Fruit fly (Drosophila melanogaster) whole organism, embryonic: Measurements from ENCODE around the gene Tnpo.

Source experiments
- Abd-B ChIP-seq: fragments of 200-800 bp; sonication (Bioruptor generic); optimal IDR thresholded peaks from 2 replicates; lab custom pipeline; 2018; ENCODE audit warnings: missing biosample characterization, mild to moderate bottlenecking, missing genetic modification characterization, moderate library complexity
- CG10209 ChIP-seq: fragments of 200-800 bp; sonication (Bioruptor generic); optimal IDR thresholded peaks from 3 replicates; lab custom pipeline; 2017; ENCODE audit warnings: missing biosample characterization, mild to moderate bottlenecking, missing genetic modification characterization, missing genetic modification reagents
- CG10321 ChIP-seq: fragments of 200-800 bp; sonication (Bioruptor generic); IDR thresholded peaks from 2 replicates; pipeline ENCODE4 v1.3.6; 2022; ENCODE audit warnings: missing biosample characterization, missing genetic modification characterization
- CG11456 ChIP-seq: fragments of 200-800 bp; sonication (Bioruptor generic); IDR thresholded peaks from 3 replicates; pipeline ENCODE4 v1.3.6; 2022; ENCODE audit warnings: missing biosample characterization, missing genetic modification characterization
- CG12391 ChIP-seq: fragments of 200-800 bp; sonication (Bioruptor generic); optimal IDR thresholded peaks from 3 replicates; lab custom pipeline; 2018; ENCODE audit warnings: missing biosample characterization, mild to moderate bottlenecking, missing genetic modification characterization, moderate library complexity
- CG13123 ChIP-seq: fragments of 200-800 bp; sonication (Bioruptor generic); optimal IDR thresholded peaks from 2 replicates; lab custom pipeline; 2016; ENCODE audit warnings: missing biosample characterization, missing genetic modification characterization
- CG14965 ChIP-seq: fragments of 200-800 bp; sonication (Bioruptor generic); optimal IDR thresholded peaks from 2 replicates; lab custom pipeline; 2016; ENCODE audit warnings: missing biosample characterization, missing genetic modification characterization, borderline replicate concordance
- CG1529 ChIP-seq: fragments of 200-800 bp; sonication (Bioruptor generic); optimal IDR thresholded peaks from 3 replicates; lab custom pipeline; 2018; ENCODE audit warnings: missing biosample characterization, missing genetic modification characterization
- CG17328 ChIP-seq: fragments of 200-800 bp; sonication (Bioruptor generic); IDR thresholded peaks from 2 replicates; pipeline ENCODE4 v1.3.6; 2022; ENCODE audit warnings: missing biosample characterization, missing genetic modification characterization
- CG18599 ChIP-seq: fragments of 200-800 bp; sonication (Bioruptor generic); optimal IDR thresholded peaks from 3 replicates; lab custom pipeline; 2017; ENCODE audit warnings: missing biosample characterization, missing genetic modification characterization, mild to moderate bottlenecking, moderate library complexity, missing genetic modification reagents
- CG2875 ChIP-seq: fragments of 200-800 bp; sonication (Bioruptor generic); optimal IDR thresholded peaks from 2 replicates; lab custom pipeline; 2017; ENCODE audit warnings: missing biosample characterization, mild to moderate bottlenecking, missing genetic modification characterization, missing genetic modification reagents
- CG3163 ChIP-seq: fragments of 200-800 bp; sonication (Bioruptor generic); optimal IDR thresholded peaks from 3 replicates; lab custom pipeline; 2016; ENCODE audit warnings: missing biosample characterization, missing genetic modification characterization
- CG3281 ChIP-seq: fragments of 200-800 bp; sonication (Bioruptor generic); optimal IDR thresholded peaks from 3 replicates; lab custom pipeline; 2017; ENCODE audit warnings: missing biosample characterization, mild to moderate bottlenecking, missing genetic modification characterization
- CG3407 ChIP-seq: fragments of 200-800 bp; sonication (Bioruptor generic); optimal IDR thresholded peaks from 2 replicates; lab custom pipeline; 2018; ENCODE audit warnings: missing biosample characterization, mild to moderate bottlenecking, missing genetic modification characterization
- CG42726 ChIP-seq: fragments of 200-800 bp; sonication (Bioruptor generic); IDR thresholded peaks from 2 replicates; pipeline ENCODE4 v1.3.6; 2022; ENCODE audit warnings: missing biosample characterization, missing genetic modification characterization; ENCODE audit not compliant: partially characterized antibody
- CG4282 ChIP-seq: fragments of 200-800 bp; sonication (Bioruptor generic); optimal IDR thresholded peaks from 2 replicates; lab custom pipeline; 2016; ENCODE audit warnings: missing biosample characterization, missing genetic modification characterization
- CG4617 ChIP-seq: fragments of 200-800 bp; sonication (Bioruptor generic); optimal IDR thresholded peaks from 3 replicates; lab custom pipeline; 2016; ENCODE audit warnings: missing biosample characterization, missing genetic modification characterization, borderline replicate concordance
- CG5953 ChIP-seq: fragments of 200-800 bp; sonication (Bioruptor generic); IDR thresholded peaks from 2 replicates; pipeline ENCODE4 v1.3.6; 2022; ENCODE audit warnings: missing biosample characterization, missing genetic modification characterization
- CG6791 ChIP-seq: fragments of 200-800 bp; sonication (Bioruptor generic); IDR thresholded peaks from 3 replicates; pipeline ENCODE4 v1.3.6; 2022; ENCODE audit warnings: missing biosample characterization, missing genetic modification characterization; ENCODE audit not compliant: partially characterized antibody
- CG7271 ChIP-seq: fragments of 200-800 bp; sonication (Bioruptor generic); optimal IDR thresholded peaks from 2 replicates; lab custom pipeline; 2018; ENCODE audit warnings: missing biosample characterization, mild to moderate bottlenecking, missing genetic modification characterization, moderate library complexity
- CG7987 ChIP-seq: fragments of 200-800 bp; sonication (Bioruptor generic); optimal IDR thresholded peaks from 2 replicates; lab custom pipeline; 2018; ENCODE audit warnings: missing biosample characterization, mild to moderate bottlenecking, missing genetic modification characterization, moderate library complexity
- CG8281 ChIP-seq: fragments of 200-800 bp; sonication (Bioruptor generic); optimal IDR thresholded peaks from 2 replicates; lab custom pipeline; 2018; ENCODE audit warnings: missing biosample characterization, mild to moderate bottlenecking, missing genetic modification characterization, moderate library complexity
- CG8388 ChIP-seq: fragments of 200-800 bp; sonication (Bioruptor generic); optimal IDR thresholded peaks from 2 replicates; lab custom pipeline; 2019; ENCODE audit warnings: missing biosample characterization, mild to moderate bottlenecking, missing genetic modification characterization, moderate library complexity
- CHES-1-like ChIP-seq: fragments of 200-800 bp; sonication (Bioruptor generic); optimal IDR thresholded peaks from 2 replicates; lab custom pipeline; 2016; ENCODE audit warnings: missing biosample characterization, missing genetic modification characterization
- CoRest ChIP-seq: fragments of 200-800 bp; sonication (Bioruptor generic); optimal IDR thresholded peaks from 3 replicates; lab custom pipeline; 2018; ENCODE audit warnings: missing biosample characterization, mild to moderate bottlenecking, missing genetic modification characterization, moderate library complexity
- Deaf1 ChIP-seq: fragments of 200-800 bp; optimal IDR thresholded peaks from 3 replicates; lab custom pipeline; 2019; ENCODE audit warnings: missing biosample characterization, mild to moderate bottlenecking, missing genetic modification characterization, moderate library complexity
- Doc2 ChIP-seq: fragments of 200-800 bp; sonication (Bioruptor generic); IDR thresholded peaks from 2 replicates; pipeline ENCODE4 v1.3.6; 2022; ENCODE audit warnings: missing biosample characterization, missing genetic modification characterization
- Dp ChIP-seq: fragments of 200-800 bp; sonication (Bioruptor generic); optimal IDR thresholded peaks from 2 replicates; lab custom pipeline; 2018; ENCODE audit warnings: missing biosample characterization, mild to moderate bottlenecking, missing genetic modification characterization, moderate library complexity
- Fer1 ChIP-seq: fragments of 200-800 bp; sonication (Bioruptor generic); optimal IDR thresholded peaks from 2 replicates; lab custom pipeline; 2017; ENCODE audit warnings: missing biosample characterization, mild to moderate bottlenecking, missing genetic modification characterization
- Gsc ChIP-seq: fragments of 200-800 bp; sonication (Bioruptor generic); IDR thresholded peaks from 2 replicates; pipeline ENCODE4 v1.3.6; 2022; ENCODE audit warnings: missing biosample characterization, missing genetic modification characterization
- Hsf ChIP-seq: fragments of 200-800 bp; sonication (Bioruptor generic); optimal IDR thresholded peaks from 3 replicates; lab custom pipeline; 2016; ENCODE audit warnings: missing biosample characterization, missing genetic modification characterization
- MTF-1 ChIP-seq: fragments of 200-800 bp; sonication (Bioruptor generic); optimal IDR thresholded peaks from 2 replicates; lab custom pipeline; 2018; ENCODE audit warnings: missing biosample characterization, mild to moderate bottlenecking, missing genetic modification characterization, borderline replicate concordance
- NfI ChIP-seq: fragments of 200-800 bp; sonication (Bioruptor generic); optimal IDR thresholded peaks from 3 replicates; lab custom pipeline; 2018; ENCODE audit warnings: missing biosample characterization, mild to moderate bottlenecking, missing genetic modification characterization, moderate library complexity
- Poxn ChIP-seq: fragments of 200-800 bp; sonication (Bioruptor generic); IDR thresholded peaks from 2 replicates; pipeline ENCODE4 v1.3.6; 2022; ENCODE audit warnings: missing biosample characterization, missing genetic modification characterization
- bowl ChIP-seq: fragments of 200-800 bp; sonication (Bioruptor generic); IDR thresholded peaks from 2 replicates; pipeline ENCODE4 v1.3.6; 2022; ENCODE audit warnings: missing biosample characterization, missing genetic modification characterization
- cg ChIP-seq: fragments of 200-800 bp; sonication (Bioruptor generic); optimal IDR thresholded peaks from 3 replicates; lab custom pipeline; 2019; ENCODE audit warnings: missing biosample characterization, mild to moderate bottlenecking, missing genetic modification characterization, moderate library complexity
- crol ChIP-seq: fragments of 200-800 bp; sonication (Bioruptor generic); IDR thresholded peaks from 2 replicates; pipeline ENCODE4 v1.3.6; 2022; ENCODE audit warnings: missing biosample characterization, missing genetic modification characterization
- crp ChIP-seq, 2 experiments: fragments of 200-800 bp; sonication (Bioruptor generic); optimal IDR thresholded peaks; 2 replicates in 1 of 2; 3 replicates in 1 of 2; lab custom pipeline; 2017; ENCODE audit warnings: missing biosample characterization in 2 of 2, missing genetic modification characterization in 2 of 2, mild to moderate bottlenecking in 1 of 2, moderate library complexity in 1 of 2
- dpn ChIP-seq, 2 experiments: fragments of 200-800 bp; sonication (Bioruptor generic); optimal IDR thresholded peaks; 3 replicates each; lab custom pipeline; 2016; ENCODE audit warnings: missing biosample characterization in 2 of 2, missing genetic modification characterization in 2 of 2
- insv ChIP-seq, 2 experiments: fragments of 200-800 bp; sonication (Bioruptor generic); optimal IDR thresholded peaks; 3 replicates each; lab custom pipeline; 2016 to 2018; ENCODE audit warnings: missing biosample characterization in 2 of 2, missing genetic modification characterization in 2 of 2
- ken ChIP-seq: fragments of 200-800 bp; sonication (Bioruptor generic); IDR thresholded peaks from 3 replicates; pipeline ENCODE4 v1.3.6; 2022; ENCODE audit warnings: missing biosample characterization, missing genetic modification characterization
- klu ChIP-seq: fragments of 200-800 bp; sonication (Bioruptor generic); IDR thresholded peaks from 2 replicates; pipeline ENCODE4 v1.3.6; 2022; ENCODE audit warnings: missing biosample characterization, missing genetic modification characterization
- lola ChIP-seq, 3 experiments: fragments of >200 bp in 2 of 3; fragments of 200-800 bp in 1 of 3; sonication (Bioruptor generic) in 1 of 3; optimal IDR thresholded peaks; 2 replicates each; lab custom pipeline; 2017 to 2019; ENCODE audit warnings: missing biosample characterization in 3 of 3, missing genetic modification characterization in 3 of 3, mild to moderate bottlenecking in 1 of 3, moderate library complexity in 1 of 3
- nom ChIP-seq: fragments of 200-800 bp; sonication (Bioruptor generic); optimal IDR thresholded peaks from 2 replicates; lab custom pipeline; 2017; ENCODE audit warnings: missing biosample characterization, missing genetic modification characterization, mild to moderate bottlenecking, moderate library complexity, missing genetic modification reagents
- onecut ChIP-seq: fragments of 200-800 bp; sonication (Bioruptor generic); IDR thresholded peaks from 2 replicates; pipeline ENCODE4 v1.3.6; 2022; ENCODE audit warnings: missing biosample characterization, missing genetic modification characterization
- sens-2 ChIP-seq: fragments of 200-800 bp; sonication (Bioruptor generic); IDR thresholded peaks from 2 replicates; pipeline ENCODE4 v1.3.6; 2022; ENCODE audit warnings: missing biosample characterization, missing genetic modification characterization
- slp2 ChIP-seq: fragments of 200-800 bp; sonication (Bioruptor generic); optimal IDR thresholded peaks from 2 replicates; lab custom pipeline; 2016; ENCODE audit warnings: missing biosample characterization, missing genetic modification characterization
- tna ChIP-seq: fragments of 200-800 bp; sonication (Bioruptor generic); IDR thresholded peaks from 2 replicates; pipeline ENCODE4 v1.3.6; 2022; ENCODE audit warnings: missing biosample characterization, missing genetic modification characterization; ENCODE audit not compliant: partially characterized antibody
- unc-4 ChIP-seq: fragments of 200-800 bp; sonication (Bioruptor generic); IDR thresholded peaks from 2 replicates; pipeline ENCODE4 v1.3.6; 2022; ENCODE audit warnings: missing biosample characterization, missing genetic modification characterization; ENCODE audit not compliant: partially characterized antibody
- z ChIP-seq: fragments of 200-800 bp; sonication (Bioruptor generic); IDR thresholded peaks from 3 replicates; pipeline ENCODE4 v1.3.6; 2022; ENCODE audit warnings: missing biosample characterization, missing genetic modification characterization

Tnpo gene

dm6 chr3L:6220187-6220586, 26.9 kb downstream of the Tnpo start, which contains the start of gene CG33946 (continued):
- TF ChIP-seq CG17328: peak; percentile 37; the same call in 1 of the 2 replicates
- TF ChIP-seq CG8388: no peak
- TF ChIP-seq sens-2 (GFP tag; lab: Robert Waterston, UW): no peak
- no peak for TF ChIP-seq CG3281 (GFP tag; lab: Kevin White, UChicago)
- no peak for TF ChIP-seq CG2875
- no peak for TF ChIP-seq CG10321
- no peak for TF ChIP-seq Abd-B (GFP tag; lab: Kevin White, UChicago)
- no peak for TF ChIP-seq MTF-1 (GFP tag; lab: Kevin White, UChicago)
- peak; percentile 21 for TF ChIP-seq NfI (GFP tag; lab: Kevin White, UChicago)
- TF ChIP-seq tna (GFP tag; lab: Robert Waterston, UW): no peak
- TF ChIP-seq CG7271 (tag; lab: Kevin White, UChicago): no peak
- TF ChIP-seq CG5953 (GFP tag; lab: Robert Waterston, UW): no peak
- TF ChIP-seq CG4617: no peak
- TF ChIP-seq Dp (GFP tag; lab: Kevin White, UChicago): no peak
- TF ChIP-seq slp2 (GFP tag; lab: Kevin White, UChicago): no peak
- peak; percentile 25 for TF ChIP-seq Hsf (GFP tag; lab: Kevin White, UChicago)
- no peak for TF ChIP-seq Doc2 (GFP tag; lab: Robert Waterston, UW)
- no peak for TF ChIP-seq CG7987 (GFP tag; lab: Kevin White, UChicago)
- no peak for TF ChIP-seq unc-4 (GFP tag; lab: Robert Waterston, UW)
- TF ChIP-seq CG6791 (GFP tag; lab: Robert Waterston, UW): no peak
- no peak for TF ChIP-seq CoRest
- TF ChIP-seq CG13123 (GFP tag; lab: Kevin White, UChicago): no peak
- 0 out of 2 replicates have a peak, but pooled peaks have one; percentile 15 for TF ChIP-seq klu
- TF ChIP-seq cg (GFP tag; lab: Kevin White, UChicago): no peak
- TF ChIP-seq CG10209 (GFP tag; lab: Kevin White, UChicago): no peak
- no peak for TF ChIP-seq nom
- no peak for TF ChIP-seq Fer1 (GFP tag; lab: Kevin White, UChicago)
- no peak for TF ChIP-seq CG3163
- no peak for TF ChIP-seq z (GFP tag; lab: Robert Waterston, UW)
- no peak for TF ChIP-seq CG8281 (tag; lab: Kevin White, UChicago)
- no peak for TF ChIP-seq crol (GFP tag; lab: Robert Waterston, UW)
- TF ChIP-seq CG11456 (GFP tag; lab: Robert Waterston, UW): peak; percentile 61; the same call in 1 of the 3 replicates
- no peak for TF ChIP-seq CG3407
- no peak for TF ChIP-seq CG42726
- TF ChIP-seq Gsc (GFP tag; lab: Robert Waterston, UW): no peak
- TF ChIP-seq Deaf1: no peak
- TF ChIP-seq Poxn (GFP tag; lab: Robert Waterston, UW): no peak
- TF ChIP-seq crp (GFP tag; optimal IDR thresholded peaks at IDR 0.05; lab: Kevin White, UChicago): no peak
- peak in 1 of 2 experiments; percentile 40 for TF ChIP-seq dpn (GFP tag; optimal IDR thresholded peaks at IDR 0.05; lab: Kevin White, UChicago)
- no peak for TF ChIP-seq insv (GFP tag; optimal IDR thresholded peaks at IDR 0.05; lab: Kevin White, UChicago)
- TF ChIP-seq CG14965 (GFP tag; lab: Kevin White, UChicago): no peak
- no peak for TF ChIP-seq CG1529 (GFP tag; lab: Kevin White, UChicago)
- no peak for TF ChIP-seq CG12391 (tag; lab: Kevin White, UChicago)
- TF ChIP-seq bowl (GFP tag; lab: Robert Waterston, UW): no peak
- TF ChIP-seq onecut: no peak
- peak; percentile 45; the same call in 2 of the 3 replicates for TF ChIP-seq ken
- no peak for TF ChIP-seq CG4282 (GFP tag; lab: Kevin White, UChicago)
- no peak for TF ChIP-seq CG18599
- peak in 1 of 3 experiments; percentile 13 for TF ChIP-seq lola (GFP tag; optimal IDR thresholded peaks at IDR 0.05; lab: Kevin White, UChicago)
- TF ChIP-seq CHES-1-like (GFP tag; lab: Kevin White, UChicago): no peak
